Worm (Caenorhabditis elegans): ENCODE measurements around the gene ggtb-1.

ce11 chrIII:7087691-7088323, 45.8 kb upstream of the ggtb-1 start, which contains the start of gene fubl-2:
- TF ChIP-seq nhr-11 (tag; optimal IDR thresholded peaks at IDR 0.05) (peak; percentile 6), mep-1 (tag; optimal IDR thresholded peaks at IDR 0.05) (no peak)

All from whole organism, L4 larva.